Fruit fly (Drosophila melanogaster) whole organism, embryonic: ENCODE data around the gene CG17108.

Experiments used
- CG1024 ChIP-seq: fragments of 200-800 bp; sonication (Bioruptor generic); IDR thresholded peaks from 2 replicates; pipeline ENCODE4 v1.3.6; 2022; ENCODE audit warnings: missing biosample characterization, missing genetic modification characterization
- CG10366 ChIP-seq: fragments of 200-800 bp; sonication (Bioruptor generic); IDR thresholded peaks from 2 replicates; pipeline ENCODE4 v1.3.6; 2022; ENCODE audit warnings: missing biosample characterization, missing genetic modification characterization
- CG11247 ChIP-seq: fragments of 200-800 bp; sonication (Bioruptor generic); IDR thresholded peaks from 2 replicates; pipeline ENCODE4 v1.3.6; 2022; ENCODE audit warnings: missing biosample characterization, missing genetic modification characterization
- CG12155 ChIP-seq: fragments of 200-800 bp; sonication (Bioruptor generic); optimal IDR thresholded peaks from 3 replicates; lab custom pipeline; 2016; ENCODE audit warnings: missing biosample characterization, missing genetic modification characterization
- CG12391 ChIP-seq: fragments of 200-800 bp; sonication (Bioruptor generic); optimal IDR thresholded peaks from 3 replicates; lab custom pipeline; 2018; ENCODE audit warnings: missing biosample characterization, mild to moderate bottlenecking, missing genetic modification characterization, moderate library complexity
- CG13775 ChIP-seq: fragments of 200-800 bp; sonication (Bioruptor generic); optimal IDR thresholded peaks from 3 replicates; lab custom pipeline; 2017; ENCODE audit warnings: missing biosample characterization, mild to moderate bottlenecking, missing genetic modification characterization
- CG16813 ChIP-seq: fragments of 200-800 bp; sonication (Bioruptor generic); IDR thresholded peaks from 3 replicates; pipeline ENCODE4 v1.3.6; 2022; ENCODE audit warnings: missing biosample characterization, missing genetic modification characterization; ENCODE audit not compliant: partially characterized antibody
- CG2712 ChIP-seq: fragments of 200-800 bp; optimal IDR thresholded peaks from 3 replicates; lab custom pipeline; 2019; ENCODE audit warnings: missing biosample characterization, mild to moderate bottlenecking, missing genetic modification characterization, moderate library complexity
- CG30403 ChIP-seq: fragments of 200-800 bp; sonication (Bioruptor generic); optimal IDR thresholded peaks from 3 replicates; lab custom pipeline; 2016; ENCODE audit warnings: missing biosample characterization, missing genetic modification characterization
- CG3847 ChIP-seq: fragments of 200-800 bp; sonication (Bioruptor generic); IDR thresholded peaks from 2 replicates; pipeline ENCODE4 v1.3.6; 2022; ENCODE audit warnings: missing biosample characterization, missing genetic modification characterization
- CG4328 ChIP-seq: fragments of 200-800 bp; sonication (Bioruptor generic); optimal IDR thresholded peaks from 3 replicates; lab custom pipeline; 2017; ENCODE audit warnings: missing biosample characterization, missing genetic modification reagents, missing genetic modification characterization
- CG6254 ChIP-seq: fragments of 200-800 bp; sonication (Bioruptor generic); optimal IDR thresholded peaks from 3 replicates; lab custom pipeline; 2017; ENCODE audit warnings: mild to moderate bottlenecking, missing biosample characterization, missing genetic modification reagents, missing genetic modification characterization
- CG6854 ChIP-seq: fragments of 200-800 bp; sonication (Bioruptor generic); optimal IDR thresholded peaks from 3 replicates; lab custom pipeline; 2017; ENCODE audit warnings: missing biosample characterization, mild to moderate bottlenecking, missing genetic modification characterization
- CG9437 ChIP-seq: fragments of 200-800 bp; sonication (Bioruptor generic); optimal IDR thresholded peaks from 2 replicates; lab custom pipeline; 2018; ENCODE audit warnings: missing biosample characterization, mild to moderate bottlenecking, missing genetic modification characterization
- CkIIα-i1 ChIP-seq: fragments of 200-800 bp; sonication (Bioruptor generic); IDR thresholded peaks from 2 replicates; pipeline ENCODE4 v1.3.6; 2022; ENCODE audit warnings: missing biosample characterization, missing genetic modification characterization
- Dad ChIP-seq: fragments of 200-800 bp; sonication (Bioruptor generic); optimal IDR thresholded peaks from 3 replicates; lab custom pipeline; 2016; ENCODE audit warnings: missing biosample characterization, missing genetic modification characterization
- Doc3 ChIP-seq: fragments of 200-800 bp; sonication (Bioruptor generic); IDR thresholded peaks from 3 replicates; pipeline ENCODE4 v1.3.6; 2022; ENCODE audit warnings: missing biosample characterization, missing genetic modification characterization; ENCODE audit not compliant: partially characterized antibody
- Dp ChIP-seq: fragments of 200-800 bp; sonication (Bioruptor generic); optimal IDR thresholded peaks from 2 replicates; lab custom pipeline; 2018; ENCODE audit warnings: missing biosample characterization, mild to moderate bottlenecking, missing genetic modification characterization, moderate library complexity
- Drgx ChIP-seq: fragments of 200-800 bp; sonication (Bioruptor generic); IDR thresholded peaks from 2 replicates; pipeline ENCODE4 v1.3.6; 2022; ENCODE audit warnings: missing biosample characterization, missing genetic modification characterization
- Ets65A ChIP-seq: fragments of 200-800 bp; sonication (Bioruptor generic); peaks from one replicate; lab custom pipeline; 2016; ENCODE audit warnings: missing biosample characterization, missing genetic modification characterization
- Fer2 ChIP-seq: fragments of 200-800 bp; sonication (Bioruptor generic); optimal IDR thresholded peaks from 2 replicates; lab custom pipeline; 2018; ENCODE audit warnings: missing biosample characterization, mild to moderate bottlenecking, missing genetic modification characterization, moderate library complexity
- Fer3 ChIP-seq: fragments of 200-800 bp; sonication (Bioruptor generic); optimal IDR thresholded peaks from 2 replicates; lab custom pipeline; 2018; ENCODE audit warnings: missing biosample characterization, mild to moderate bottlenecking, missing genetic modification characterization, moderate library complexity
- HmgD ChIP-seq: fragments of 200-800 bp; sonication (Bioruptor generic); optimal IDR thresholded peaks from 3 replicates; lab custom pipeline; 2016; ENCODE audit warnings: missing biosample characterization, missing genetic modification characterization
- Hmx ChIP-seq: fragments of 200-800 bp; sonication (Bioruptor generic); optimal IDR thresholded peaks from 2 replicates; lab custom pipeline; 2016; ENCODE audit warnings: missing biosample characterization, missing genetic modification characterization
- Max ChIP-seq: fragments of 200-800 bp; sonication (Bioruptor generic); optimal IDR thresholded peaks from 2 replicates; lab custom pipeline; 2016; ENCODE audit warnings: missing biosample characterization, mild to moderate bottlenecking, missing genetic modification characterization
- NC2α ChIP-seq: fragments of 200-800 bp; sonication (Bioruptor generic); optimal IDR thresholded peaks from 2 replicates; lab custom pipeline; 2016; ENCODE audit warnings: missing biosample characterization, missing genetic modification characterization
- NC2β ChIP-seq: fragments of 200-800 bp; sonication (Bioruptor generic); optimal IDR thresholded peaks from 2 replicates; lab custom pipeline; 2016; ENCODE audit warnings: missing biosample characterization, missing genetic modification characterization
- Neu2 ChIP-seq: fragments of 200-800 bp; sonication (Bioruptor generic); optimal IDR thresholded peaks from 3 replicates; lab custom pipeline; 2016; ENCODE audit warnings: missing biosample characterization, missing genetic modification characterization, borderline replicate concordance
- Nf-YA ChIP-seq: fragments of 200-800 bp; sonication (Bioruptor generic); IDR thresholded peaks from 2 replicates; pipeline ENCODE4 v1.3.6; 2022; ENCODE audit warnings: missing biosample characterization, missing genetic modification characterization
- Pdp1 ChIP-seq, 2 experiments: fragments of 200-800 bp; sonication (Bioruptor generic); optimal IDR thresholded peaks; 3 replicates each; lab custom pipeline; 2016; ENCODE audit warnings: missing biosample characterization in 2 of 2, missing genetic modification characterization in 2 of 2, mild to moderate bottlenecking in 1 of 2, moderate library complexity in 1 of 2
- Six4 ChIP-seq: fragments of 200-800 bp; sonication (Bioruptor generic); optimal IDR thresholded peaks from 2 replicates; lab custom pipeline; 2016; ENCODE audit warnings: missing biosample characterization, missing genetic modification characterization
- Sox102F ChIP-seq: fragments of 200-800 bp; sonication (Bioruptor generic); optimal IDR thresholded peaks from 2 replicates; lab custom pipeline; 2018; ENCODE audit warnings: missing biosample characterization, mild to moderate bottlenecking, missing genetic modification characterization, moderate library complexity
- Stat92E ChIP-seq, 3 experiments: fragments of >200 bp in 2 of 3; fragments of 200-800 bp in 1 of 3; sonication (Bioruptor generic) in 1 of 3; optimal IDR thresholded peaks; 2 replicates each; lab custom pipeline; 2017 to 2019; ENCODE audit warnings: missing biosample characterization in 3 of 3, missing genetic modification characterization in 3 of 3, mild to moderate bottlenecking in 1 of 3, moderate library complexity in 1 of 3
- al ChIP-seq: fragments of 200-800 bp; sonication (Bioruptor generic); IDR thresholded peaks from 2 replicates; pipeline ENCODE4 v1.3.6; 2022; ENCODE audit warnings: missing biosample characterization, missing genetic modification characterization
- ap ChIP-seq: fragments of 200-800 bp; sonication (Bioruptor generic); IDR thresholded peaks from 2 replicates; pipeline ENCODE4 v1.3.6; 2022; ENCODE audit warnings: missing biosample characterization, missing genetic modification characterization
- bbx ChIP-seq: fragments of 200-800 bp; sonication (Bioruptor generic); IDR thresholded peaks from 2 replicates; pipeline ENCODE4 v1.3.6; 2022; ENCODE audit warnings: missing biosample characterization, missing genetic modification characterization; ENCODE audit not compliant: partially characterized antibody
- bigmax ChIP-seq: fragments of 200-800 bp; sonication (Bioruptor generic); optimal IDR thresholded peaks from 2 replicates; lab custom pipeline; 2018; ENCODE audit warnings: missing biosample characterization, mild to moderate bottlenecking, missing genetic modification characterization
- dan ChIP-seq: fragments of 200-800 bp; sonication (Bioruptor generic); IDR thresholded peaks from 2 replicates; pipeline ENCODE4 v1.3.6; 2022; ENCODE audit warnings: missing biosample characterization, missing genetic modification characterization
- ems ChIP-seq: fragments of 200-800 bp; sonication (Bioruptor generic); optimal IDR thresholded peaks from 3 replicates; lab custom pipeline; 2016; ENCODE audit warnings: missing biosample characterization, missing genetic modification characterization
- en ChIP-seq: fragments of 200-800 bp; sonication (Bioruptor generic); optimal IDR thresholded peaks from 2 replicates; lab custom pipeline; 2016; ENCODE audit warnings: missing biosample characterization, missing genetic modification characterization
- exex ChIP-seq: fragments of 200-800 bp; sonication (Bioruptor generic); optimal IDR thresholded peaks from 4 replicates; lab custom pipeline; 2018; ENCODE audit warnings: missing biosample characterization, mild to moderate bottlenecking, missing genetic modification characterization, moderate library complexity
- gfzf ChIP-seq: fragments of 200-800 bp; sonication (Bioruptor generic); optimal IDR thresholded peaks from 2 replicates; lab custom pipeline; 2016; ENCODE audit warnings: missing biosample characterization, mild to moderate bottlenecking, missing genetic modification characterization, moderate library complexity
- grau ChIP-seq: fragments of 200-800 bp; optimal IDR thresholded peaks from 3 replicates; lab custom pipeline; 2019; ENCODE audit warnings: missing biosample characterization, mild to moderate bottlenecking, missing genetic modification characterization, moderate library complexity
- grn ChIP-seq: fragments of 200-800 bp; sonication (Bioruptor generic); optimal IDR thresholded peaks from 3 replicates; lab custom pipeline; 2017; ENCODE audit warnings: missing biosample characterization, missing genetic modification characterization
- oc ChIP-seq: fragments of 200-800 bp; sonication (Bioruptor generic); optimal IDR thresholded peaks from 2 replicates; lab custom pipeline; 2018; ENCODE audit warnings: missing biosample characterization, mild to moderate bottlenecking, missing genetic modification characterization, moderate library complexity
- sd ChIP-seq: fragments of 200-800 bp; sonication (Bioruptor generic); optimal IDR thresholded peaks from 3 replicates; lab custom pipeline; 2018; ENCODE audit warnings: missing biosample characterization, mild to moderate bottlenecking, missing genetic modification characterization, moderate library complexity
- sim ChIP-seq: fragments of 200-800 bp; sonication (Bioruptor generic); IDR thresholded peaks from 2 replicates; pipeline ENCODE4 v1.3.6; 2022; ENCODE audit warnings: missing biosample characterization, missing genetic modification characterization
- sisA ChIP-seq: fragments of 200-800 bp; sonication (Bioruptor generic); IDR thresholded peaks from 2 replicates; pipeline ENCODE4 v1.3.6; 2022; ENCODE audit warnings: missing biosample characterization, missing genetic modification characterization
- sug ChIP-seq: fragments of 200-800 bp; optimal IDR thresholded peaks from 2 replicates; lab custom pipeline; 2019; ENCODE audit warnings: missing biosample characterization, mild to moderate bottlenecking, missing genetic modification characterization, moderate library complexity
- twi ChIP-seq: fragments of 200-800 bp; optimal IDR thresholded peaks from 2 replicates; lab custom pipeline; 2019; ENCODE audit warnings: missing biosample characterization, mild to moderate bottlenecking, missing genetic modification characterization, moderate library complexity
- z ChIP-seq: fragments of 200-800 bp; sonication (Bioruptor generic); IDR thresholded peaks from 3 replicates; pipeline ENCODE4 v1.3.6; 2022; ENCODE audit warnings: missing biosample characterization, missing genetic modification characterization

Gene CG17108

DNA sequence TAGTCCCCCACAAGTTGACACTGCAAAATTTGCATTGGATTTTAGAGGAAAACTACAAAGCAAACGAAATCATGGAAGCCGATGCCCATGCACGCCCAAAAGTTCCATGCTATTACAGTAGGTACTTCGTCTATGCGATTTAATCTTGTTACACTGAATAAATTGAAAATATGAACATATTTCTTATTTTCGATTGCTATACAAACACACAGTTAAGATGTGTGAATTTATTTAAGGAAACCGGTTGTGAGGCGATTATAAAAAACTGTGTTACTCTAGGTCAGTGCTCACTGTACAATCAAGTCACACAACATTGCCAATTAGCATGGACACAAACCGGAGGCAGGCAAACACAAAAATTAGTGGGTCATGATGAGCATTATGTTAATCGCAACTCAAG is 28.3 kb downstream of the CG17108 start (continued):
- TF ChIP-seq CkIIα-i1 (GFP tag; lab: Robert Waterston, UW) (peak; percentile 84), al (peak; percentile 84), grn (no peak), Six4 (GFP tag; lab: Kevin White, UChicago) (peak; percentile 53), exex (tag; lab: Kevin White, UChicago) (peak; percentile 12), HmgD (GFP tag; lab: Kevin White, UChicago) (no peak), Stat92E (GFP tag; optimal IDR thresholded peaks at IDR 0.05; lab: Kevin White, UChicago) (no peak), Neu2 (GFP tag; lab: Kevin White, UChicago) (no peak), CG1024 (GFP tag; lab: Robert Waterston, UW) (peak; percentile 80), ems (GFP tag; lab: Kevin White, UChicago) (peak; percentile 53), Nf-YA (GFP tag; lab: Robert Waterston, UW) (peak; percentile 78), CG11247 (GFP tag; lab: Robert Waterston, UW) (peak; percentile 66), CG6254 (GFP tag; lab: Kevin White, UChicago) (no peak), Pdp1 (GFP tag; optimal IDR thresholded peaks at IDR 0.05; lab: Kevin White, UChicago) (peak; percentile 76 to 80), Drgx (GFP tag; lab: Robert Waterston, UW) (peak; percentile 90), sisA (peak; percentile 85), Ets65A (GFP tag; lab: Kevin White, UChicago) (peak; percentile 94), CG13775 (peak; percentile 39), bigmax (GFP tag; lab: Kevin White, UChicago) (no peak), CG12391 (tag; lab: Kevin White, UChicago) (peak; percentile 80), CG16813 (GFP tag; lab: Robert Waterston, UW) (no peak), NC2α (GFP tag; lab: Kevin White, UChicago) (peak; percentile 42), Dp (GFP tag; lab: Kevin White, UChicago) (no peak), Sox102F (GFP tag; lab: Kevin White, UChicago) (peak; percentile 89), CG2712 (tag; lab: Kevin White, UChicago) (peak; percentile 79), Hmx (peak; percentile 53), sug (tag; lab: Kevin White, UChicago) (peak; percentile 47), gfzf (GFP tag; lab: Kevin White, UChicago) (no peak), Max (GFP tag; lab: Kevin White, UChicago) (peak; percentile 48), z (GFP tag; lab: Robert Waterston, UW) (no peak), sd (tag; lab: Kevin White, UChicago) (peak; percentile 55), en (GFP tag; lab: Kevin White, UChicago) (peak; percentile 74), Fer3 (tag; lab: Kevin White, UChicago) (peak; percentile 77), NC2β (peak; percentile 59), CG6854 (GFP tag; lab: Kevin White, UChicago) (no peak), CG30403 (GFP tag; lab: Kevin White, UChicago) (peak; percentile 80), ap (GFP tag; lab: Robert Waterston, UW) (peak; percentile 76), Doc3 (no peak), CG9437 (GFP tag; lab: Kevin White, UChicago) (peak; percentile 62), twi (tag; lab: Kevin White, UChicago) (no peak), oc (peak; percentile 57), sim (GFP tag; lab: Robert Waterston, UW) (peak; percentile 54; the same call in 1 of the 2 replicates), CG3847 (GFP tag; lab: Robert Waterston, UW) (peak; percentile 75), CG4328 (no peak), CG10366 (GFP tag; lab: Robert Waterston, UW) (peak; percentile 90), grau (peak; percentile 94), Dad (GFP tag; lab: Kevin White, UChicago) (peak; percentile 68), CG12155 (GFP tag; lab: Kevin White, UChicago) (peak; percentile 56), bbx (GFP tag; lab: Robert Waterston, UW) (no peak), dan (GFP tag; lab: Robert Waterston, UW) (peak; percentile 33; the same call in 1 of the 2 replicates), Fer2 (tag; lab: Kevin White, UChicago) (no peak)
